Fruit fly (Drosophila melanogaster): ENCODE measurements around the gene mex1.

Gene mex1

DNA sequence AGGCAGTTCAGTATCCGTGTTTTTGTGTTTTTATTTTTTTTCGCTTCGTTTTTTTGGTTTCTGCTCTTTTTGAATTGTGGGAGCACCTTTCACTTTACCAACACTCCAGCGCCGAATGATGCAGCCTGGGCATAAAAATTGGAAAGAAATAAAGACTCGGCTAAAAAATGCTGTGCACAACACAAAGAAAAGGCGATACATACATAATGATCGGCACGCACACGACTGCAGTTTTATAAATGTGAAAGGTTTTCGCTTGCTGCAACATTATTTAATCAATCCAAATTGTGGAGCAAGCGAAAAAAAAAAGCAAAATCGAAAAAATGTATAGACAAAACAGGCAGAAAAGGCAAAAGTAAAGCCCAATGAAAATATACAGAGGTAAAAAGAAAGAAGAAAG, 23.7 kb upstream of the mex1 start:
- TF ChIP-seq CG34367 (tag; optimal IDR thresholded peaks at IDR 0.05), result no peak
- TF ChIP-seq CG4496 (GFP tag; IDR thresholded peaks at IDR 0.05), result 0 out of 3 replicates have a peak, but pooled peaks have one; percentile 2

DNA sequence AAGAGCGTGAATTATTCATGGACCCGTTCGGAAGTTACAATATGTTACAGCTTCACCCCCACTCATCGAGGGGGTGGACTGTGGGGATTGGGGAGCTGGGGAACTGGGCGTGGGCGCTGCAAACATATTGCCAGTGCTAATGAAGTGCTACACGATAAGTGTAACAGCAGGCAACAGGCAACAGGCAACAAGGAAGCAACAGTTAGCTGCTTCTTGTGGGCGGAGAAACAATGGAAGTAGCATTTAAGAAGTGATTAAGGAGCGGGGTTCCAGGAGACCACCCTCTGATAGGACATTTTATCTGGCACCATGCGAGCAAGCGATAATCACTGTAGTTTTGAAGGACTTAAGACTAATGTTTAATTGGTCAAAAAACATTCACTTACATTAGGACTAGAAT, 21.9 kb upstream of the mex1 start:
- TF ChIP-seq CG12605 (GFP tag; IDR thresholded peaks at IDR 0.05), result no peak
- TF ChIP-seq CG14655 (GFP tag; optimal IDR thresholded peaks at IDR 0.05), result no peak
- TF ChIP-seq CG4496 (GFP tag; IDR thresholded peaks at IDR 0.05), result no peak
- no peak for TF ChIP-seq Pif1B (GFP tag; optimal IDR thresholded peaks at IDR 0.05)
- TF ChIP-seq EcR (GFP tag; optimal IDR thresholded peaks at IDR 0.05), result no peak
- no peak for TF ChIP-seq CG8301 (tag; optimal IDR thresholded peaks at IDR 0.05)
- TF ChIP-seq CG17806 (tag; optimal IDR thresholded peaks at IDR 0.05), result no peak
- TF ChIP-seq CG34367 (tag; optimal IDR thresholded peaks at IDR 0.05), result no peak
- no peak for TF ChIP-seq D1 (tag; optimal IDR thresholded peaks at IDR 0.05)
- TF ChIP-seq CG13204 (GFP tag; optimal IDR thresholded peaks at IDR 0.05), result no peak
- no peak for TF ChIP-seq CG10348 (GFP tag; IDR thresholded peaks at IDR 0.05)
- no peak for TF ChIP-seq Snoo (tag; optimal IDR thresholded peaks at IDR 0.05)
- TF ChIP-seq rn (GFP tag; IDR thresholded peaks at IDR 0.05), result no peak
- TF ChIP-seq fd96Ca (GFP tag; IDR thresholded peaks at IDR 0.05), result no peak
- no peak for TF ChIP-seq Pif1A (GFP tag; optimal IDR thresholded peaks at IDR 0.05)
- TF ChIP-seq CG15710 (tag; optimal IDR thresholded peaks at IDR 0.05), result no peak
- no peak for TF ChIP-seq gl (tag; optimal IDR thresholded peaks at IDR 0.05)
- no peak for TF ChIP-seq CG8159 (tag; optimal IDR thresholded peaks at IDR 0.05)

DNA sequence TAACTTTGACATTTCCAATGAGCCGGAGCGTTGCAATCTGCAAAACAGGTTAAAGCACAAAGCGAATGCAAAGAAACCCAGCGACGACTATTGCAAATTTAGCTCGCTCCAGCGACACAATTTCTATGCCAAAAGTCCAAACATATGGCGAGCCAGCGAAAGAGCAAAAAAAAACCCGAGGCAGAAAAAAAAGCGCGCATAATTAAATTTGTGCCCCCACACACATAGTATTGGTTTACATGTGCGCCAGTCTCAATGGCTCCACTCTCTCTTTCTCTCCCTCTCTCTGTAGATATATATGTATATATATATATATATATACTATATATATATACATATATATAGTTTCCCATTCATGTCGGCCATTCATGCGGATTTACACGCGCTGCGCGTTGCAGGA, 21.3 kb upstream of the mex1 start:
- TF ChIP-seq CG14655 (GFP tag; optimal IDR thresholded peaks at IDR 0.05), result peak; percentile 1
- TF ChIP-seq CG10348 (GFP tag; IDR thresholded peaks at IDR 0.05), result no peak
- no peak for TF ChIP-seq CG9948 (tag; optimal IDR thresholded peaks at IDR 0.05)
- TF ChIP-seq CG12605 (GFP tag; IDR thresholded peaks at IDR 0.05), result 0 out of 2 replicates have a peak, but pooled peaks have one; percentile 8
- no peak for TF ChIP-seq CG15710 (tag; optimal IDR thresholded peaks at IDR 0.05)
- TF ChIP-seq EcR (GFP tag; optimal IDR thresholded peaks at IDR 0.05), result no peak

- no peak for TF ChIP-seq CG13204 (GFP tag; optimal IDR thresholded peaks at IDR 0.05)
- no peak for TF ChIP-seq rn (GFP tag; IDR thresholded peaks at IDR 0.05)
- no peak for TF ChIP-seq Ets98B (GFP tag; IDR thresholded peaks at IDR 0.05)
- TF ChIP-seq CG12605 (GFP tag; IDR thresholded peaks at IDR 0.05), result no peak
- no peak for TF ChIP-seq CG15710 (tag; optimal IDR thresholded peaks at IDR 0.05)
- TF ChIP-seq CG4496 (GFP tag; IDR thresholded peaks at IDR 0.05), result no peak
- TF ChIP-seq CG17806 (tag; optimal IDR thresholded peaks at IDR 0.05), result no peak
Measured at dm6 chr3L:15539903-15540409, 20.6 kb upstream of the mex1 start.

DNA sequence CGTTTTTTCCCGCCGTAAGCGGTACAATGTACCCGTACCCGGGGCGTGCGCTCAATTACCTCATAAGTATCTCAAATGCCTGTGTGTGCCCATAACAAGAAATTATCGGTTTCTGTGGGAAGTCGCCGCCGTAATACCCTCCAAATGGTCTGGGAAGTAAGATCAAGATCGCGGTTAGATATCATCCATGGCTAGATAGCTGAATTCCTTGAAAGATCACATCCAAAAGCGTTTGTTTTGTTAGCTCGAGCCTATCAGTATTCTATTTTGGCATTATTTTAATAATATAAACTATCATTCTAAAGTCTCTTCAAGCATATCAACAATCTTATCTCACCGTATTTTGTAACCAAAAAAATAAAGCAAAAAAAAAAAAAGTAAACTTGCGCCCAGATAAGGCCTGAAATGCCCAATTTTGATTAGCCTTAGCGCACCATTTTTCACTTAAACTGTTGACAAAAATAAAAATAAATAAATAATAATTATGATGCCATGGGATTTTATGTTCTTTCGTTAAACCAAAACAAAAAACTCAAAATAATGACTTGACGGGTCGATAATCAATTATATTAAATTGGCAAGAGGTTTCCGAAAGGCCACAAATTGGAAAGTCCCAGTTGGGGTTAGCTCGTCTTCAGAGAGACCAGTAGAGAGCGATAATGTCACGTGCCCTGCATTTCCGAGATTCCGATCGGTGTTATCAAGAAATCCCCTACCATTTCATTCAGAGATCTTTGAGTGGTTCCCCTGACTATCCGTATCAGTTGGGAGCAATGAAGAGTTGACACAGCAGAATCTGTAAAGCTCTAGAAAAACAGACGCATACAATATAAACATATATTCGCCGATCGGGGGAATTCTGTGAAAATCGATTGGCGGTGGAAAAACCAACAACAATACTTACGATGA, 19.4 kb upstream of the mex1 start:
- TF ChIP-seq gl (tag; optimal IDR thresholded peaks at IDR 0.05) (no peak), EcR (GFP tag; optimal IDR thresholded peaks at IDR 0.05) (peak; percentile 32), fd96Ca (GFP tag; IDR thresholded peaks at IDR 0.05) (0 out of 3 replicates have a peak, but pooled peaks have one; percentile 3), CG13204 (GFP tag; optimal IDR thresholded peaks at IDR 0.05) (no peak), CG4496 (GFP tag; IDR thresholded peaks at IDR 0.05) (no peak), CG8301 (tag; optimal IDR thresholded peaks at IDR 0.05) (no peak), CG14655 (GFP tag; optimal IDR thresholded peaks at IDR 0.05) (peak; percentile 6)

DNA sequence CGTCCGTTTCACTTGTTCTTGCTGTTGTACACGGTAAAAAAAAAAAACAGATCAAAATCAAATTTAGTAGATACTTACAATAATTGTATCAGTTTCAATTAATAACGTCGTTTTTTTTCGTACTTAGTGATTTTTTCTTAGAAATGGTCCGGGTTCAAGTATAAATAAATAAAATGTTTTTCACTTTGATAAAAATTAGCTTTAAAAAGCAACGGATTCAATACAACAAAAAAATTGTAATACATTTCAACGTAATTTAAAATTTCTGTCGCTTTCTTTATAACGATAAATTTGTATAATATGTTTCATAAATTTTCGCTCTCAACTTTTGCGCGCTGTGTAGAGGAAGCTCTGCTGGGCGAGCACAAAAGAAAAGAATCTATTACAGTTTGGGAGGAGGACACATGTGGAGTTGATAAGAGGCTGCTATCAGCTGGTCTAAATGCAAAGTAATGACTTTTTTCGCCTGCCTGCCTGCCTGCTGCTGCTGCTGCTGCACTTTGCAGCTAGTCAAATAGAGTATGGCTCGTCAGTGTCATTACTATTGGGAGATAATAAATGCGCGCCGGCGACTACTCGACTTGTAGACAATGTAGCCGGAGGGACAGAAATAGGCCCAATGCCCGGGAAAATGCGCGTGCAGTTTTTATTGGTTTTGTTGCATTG, 18.7 kb upstream of the mex1 start:
- TF ChIP-seq CG32121 (GFP tag; IDR thresholded peaks at IDR 0.05), result peak; percentile 75
- peak; percentile 72 for TF ChIP-seq CG15710 (tag; optimal IDR thresholded peaks at IDR 0.05)
- no peak for TF ChIP-seq rn (GFP tag; IDR thresholded peaks at IDR 0.05)
- TF ChIP-seq fd96Ca (GFP tag; IDR thresholded peaks at IDR 0.05), result no peak; the same call in 2 of the 3 replicates
- peak; percentile 9; the same call in 1 of the 2 replicates for TF ChIP-seq CG12605 (GFP tag; IDR thresholded peaks at IDR 0.05)
- peak; percentile 58 for TF ChIP-seq CG34367 (tag; optimal IDR thresholded peaks at IDR 0.05)
- TF ChIP-seq CG14655 (GFP tag; optimal IDR thresholded peaks at IDR 0.05), result peak; percentile 83
- TF ChIP-seq Ets98B (GFP tag; IDR thresholded peaks at IDR 0.05), result no peak; the same call in 1 of the 2 replicates
- peak; percentile 66 for TF ChIP-seq CG17806 (tag; optimal IDR thresholded peaks at IDR 0.05)
- TF ChIP-seq EcR (GFP tag; optimal IDR thresholded peaks at IDR 0.05), result peak; percentile 37
- no peak; the same call in 1 of the 3 replicates for TF ChIP-seq CG4496 (GFP tag; IDR thresholded peaks at IDR 0.05)
- TF ChIP-seq CG9948 (tag; optimal IDR thresholded peaks at IDR 0.05), result peak; percentile 71
- TF ChIP-seq CG10348 (GFP tag; IDR thresholded peaks at IDR 0.05), result no peak
- peak; percentile 56 for TF ChIP-seq Pif1B (GFP tag; optimal IDR thresholded peaks at IDR 0.05)
- peak; percentile 80 for TF ChIP-seq CG8159 (tag; optimal IDR thresholded peaks at IDR 0.05)
- TF ChIP-seq CG13204 (GFP tag; optimal IDR thresholded peaks at IDR 0.05), result no peak
- no peak for TF ChIP-seq gl (tag; optimal IDR thresholded peaks at IDR 0.05)
- TF ChIP-seq CG8301 (tag; optimal IDR thresholded peaks at IDR 0.05), result peak; percentile 73
- peak; percentile 18 for TF ChIP-seq Snoo (tag; optimal IDR thresholded peaks at IDR 0.05)
- TF ChIP-seq Pif1A (GFP tag; optimal IDR thresholded peaks at IDR 0.05), result peak; percentile 73
- TF ChIP-seq D1 (tag; optimal IDR thresholded peaks at IDR 0.05), result peak; percentile 60

All from whole organism, pupa.